Worm (Caenorhabditis elegans) whole organism, L4 larva: ENCODE measurements around the gene F36H12.5.
"Not testable (repeated sequence)": the region's sequence is repeated elsewhere in the genome, so short reads cannot be mapped to it uniquely, and the experiment has no call there.

Experiments used
- ZK546.5 ChIP-seq, 2 experiments: sonication (generic microtip); optimal IDR thresholded peaks; 2 replicates each; lab custom pipeline; 2017; ENCODE audit warnings: missing biosample characterization in 2 of 2, missing genetic modification characterization in 2 of 2
- ama-1 ChIP-seq: fragments of 150-350 bp; optimal IDR thresholded peaks from 2 replicates; lab custom pipeline; 2014; ENCODE audit warnings: inconsistent platforms, mixed read lengths
- dve-1 ChIP-seq: sonication (generic microtip); optimal IDR thresholded peaks from 2 replicates; lab custom pipeline; 2017; ENCODE audit warnings: antibody characterized with exemption, mild to moderate bottlenecking, missing genetic modification characterization, missing compliant biosample characterization; ENCODE audit not compliant: insufficient read depth
- hlh-11 ChIP-seq: fragments of 200-800 bp; sonication (Bioruptor generic); optimal IDR thresholded peaks from 2 replicates; lab custom pipeline; 2018; ENCODE audit warnings: mild to moderate bottlenecking, missing genetic modification characterization, missing compliant biosample characterization
- nhr-102 ChIP-seq: sonication (generic microtip); optimal IDR thresholded peaks from 2 replicates; lab custom pipeline; 2016; ENCODE audit warnings: mild to moderate bottlenecking, missing genetic modification characterization, moderate library complexity, missing compliant biosample characterization
- nhr-28 ChIP-seq: fragments of 150-350 bp; optimal IDR thresholded peaks from 2 replicates; lab custom pipeline; 2014; ENCODE audit warnings: missing biosample characterization, missing genetic modification characterization
- nhr-6 ChIP-seq: fragments of 150-350 bp; optimal IDR thresholded peaks from 2 replicates; lab custom pipeline; 2014; ENCODE audit warnings: missing biosample characterization, missing genetic modification characterization
- nhr-76 ChIP-seq: fragments of 150-350 bp; optimal IDR thresholded peaks from 2 replicates; lab custom pipeline; 2014; ENCODE audit warnings: missing biosample characterization, missing genetic modification characterization
- pha-4 ChIP-seq, 2 experiments: fragments of 150-350 bp in 1 of 2; fragments of 200-800 bp in 1 of 2; sonication (Bioruptor generic) in 1 of 2; IDR thresholded peaks in 1 of 2; optimal IDR thresholded peaks in 1 of 2; 2 replicates each; pipeline versions ENCODE4 v1.3.6 to Lab custom; 2014 to 2022; ENCODE audit warnings: missing genetic modification characterization in 2 of 2, missing genetic modification reagents in 2 of 2, missing biosample characterization in 1 of 2, missing compliant biosample characterization in 1 of 2
- skn-1 ChIP-seq: fragments of 150-350 bp; optimal IDR thresholded peaks from 2 replicates; lab custom pipeline; 2014; ENCODE audit warnings: missing biosample characterization, missing genetic modification characterization
- unc-39 ChIP-seq: sonication (generic microtip); optimal IDR thresholded peaks from 2 replicates; lab custom pipeline; 2017; ENCODE audit warnings: missing biosample characterization, missing genetic modification characterization
- ztf-7 ChIP-seq: fragments of 150-350 bp; optimal IDR thresholded peaks from 2 replicates; lab custom pipeline; 2014; ENCODE audit warnings: missing biosample characterization, missing genetic modification characterization

- TF ChIP-seq pha-4 (GFP tag; IDR thresholded peaks at IDR 0.05; lab: Robert Waterston, UW); pha-4 (tag; optimal IDR thresholded peaks at IDR 0.05; lab: Kevin White, UChicago); nhr-102 (tag; lab: Kevin White, UChicago); ZK546.5 (tag; optimal IDR thresholded peaks at IDR 0.05; lab: Kevin White, UChicago); nhr-76 (tag; lab: Kevin White, UChicago); hlh-11 (tag; lab: Kevin White, UChicago); nhr-28 (tag; lab: Kevin White, UChicago); skn-1; unc-39 (tag; lab: Kevin White, UChicago); nhr-6 (tag; lab: Kevin White, UChicago); ztf-7 (tag; lab: Kevin White, UChicago); dve-1 (tag; lab: Kevin White, UChicago); ama-1 (lab: Kevin White, UChicago): not testable (repeated sequence)
Observed at ce11 chrIV:5308046-5308643, 41.6 kb downstream of the F36H12.5 start, which contains the start of the genes ZK354.9 and msp-58.
